Worm (Caenorhabditis elegans): ENCODE measurements around the gene vig-1.

The vig-1 gene

ce11 chrII:1293157-1293556, 27.7 kb upstream of the vig-1 start, which contains the start of gene srz-64:
Gene srz-64, minus strand, starts transcription at chrII:1293257.
- TF ChIP-seq pax-1 (tag; optimal IDR thresholded peaks at IDR 0.05) = no peak

- TF ChIP-seq ceh-6 (GFP tag; optimal IDR thresholded peaks at IDR 0.05) (no peak), ceh-45 (GFP tag; IDR thresholded peaks at IDR 0.05) (no peak), ttx-3 (tag; optimal IDR thresholded peaks at IDR 0.05) (no peak), dve-1 (tag; optimal IDR thresholded peaks at IDR 0.05) (no peak), ceh-2 (tag; optimal IDR thresholded peaks at IDR 0.05) (no peak), madf-2 (tag; optimal IDR thresholded peaks at IDR 0.05) (no peak), unc-3 (GFP tag; conservative IDR thresholded peaks at IDR 0.05) (no peak), unc-3 (tag; optimal IDR thresholded peaks at IDR 0.05) (no peak)
These were observed 25.1 kb upstream of the vig-1 start, which contains the start of gene Y57G7A.2 for ce11 chrII:1295776-1296175. Gene Y57G7A.2, plus strand, starts transcription at chrII:1296076.

ce11 chrII:1297044-1297696, 23.7 kb upstream of the vig-1 start:
- TF ChIP-seq npax-4 (tag; optimal IDR thresholded peaks at IDR 0.05) (no peak), hlh-15 (tag; optimal IDR thresholded peaks at IDR 0.05) (no peak), sox-4 (tag; optimal IDR thresholded peaks at IDR 0.05) (no peak), fkh-10 (GFP tag; optimal IDR thresholded peaks at IDR 0.05) (no peak), unc-42 (tag; optimal IDR thresholded peaks at IDR 0.05) (no peak), ceh-2 (tag; optimal IDR thresholded peaks at IDR 0.05) (no peak), ceh-34 (tag; optimal IDR thresholded peaks at IDR 0.05) (no peak), sdc-2 (tag; optimal IDR thresholded peaks at IDR 0.05) (no peak), ceh-14 (tag; optimal IDR thresholded peaks at IDR 0.05) (no peak), odd-2 (tag; optimal IDR thresholded peaks at IDR 0.05) (no peak), mec-3 (tag; optimal IDR thresholded peaks at IDR 0.05; ENCODE audit: borderline replicate concordance) (no peak), hlh-13 (GFP tag; optimal IDR thresholded peaks at IDR 0.05) (no peak), ceh-31 (tag; optimal IDR thresholded peaks at IDR 0.05) (no peak), unc-55 (GFP tag; optimal IDR thresholded peaks at IDR 0.05) (no peak), pqm-1 (tag; optimal IDR thresholded peaks at IDR 0.05) (no peak), K09A11.1 (tag; optimal IDR thresholded peaks at IDR 0.05; ENCODE audit: insufficient read depth) (no peak)

- TF ChIP-seq ceh-19 (GFP tag; optimal IDR thresholded peaks at IDR 0.05) (no peak), elt-2 (tag; optimal IDR thresholded peaks at IDR 0.05) (peak; percentile 56)
These were observed 23.1 kb upstream of the vig-1 start for ce11 chrII:1297697-1298093.

- TF ChIP-seq C08G9.2 (tag; optimal IDR thresholded peaks at IDR 0.05) (no peak), rnt-1 (tag; optimal IDR thresholded peaks at IDR 0.05) (no peak), hlh-15 (tag; optimal IDR thresholded peaks at IDR 0.05) (no peak), ceh-34 (tag; optimal IDR thresholded peaks at IDR 0.05) (no peak), ceh-9 (tag; optimal IDR thresholded peaks at IDR 0.05) (no peak), pros-1 (tag; optimal IDR thresholded peaks at IDR 0.05) (no peak), pag-3 (tag; optimal IDR thresholded peaks at IDR 0.05; ENCODE audit: borderline replicate concordance) (no peak), pat-9 (tag; optimal IDR thresholded peaks at IDR 0.05) (no peak), unc-86 (tag; optimal IDR thresholded peaks at IDR 0.05) (no peak), nfya-1 (tag; optimal IDR thresholded peaks at IDR 0.05) (no peak), lim-6 (tag; optimal IDR thresholded peaks at IDR 0.05) (no peak), sdc-2 (tag; optimal IDR thresholded peaks at IDR 0.05) (no peak), ceh-30 (tag; optimal IDR thresholded peaks at IDR 0.05) (no peak)
These were observed 22.7 kb upstream of the vig-1 start, which contains the start of gene Y57G7A.1 for ce11 chrII:1298169-1298568. Gene Y57G7A.1, plus strand, starts transcription at chrII:1298469.
